Worm (Caenorhabditis elegans) whole organism, L1 larva: Measurements from ENCODE around the gene chst-1.
A peak's percentile ranks its signal among the peaks of the same experiment; 100 is the strongest.

Experiments
- C04F5.9 ChIP-seq: sonication (generic microtip); optimal IDR thresholded peaks from 2 replicates; lab custom pipeline; 2016; ENCODE audit warnings: missing genetic modification characterization, missing compliant biosample characterization
- C16A3.4 ChIP-seq: fragments of 150-350 bp; optimal IDR thresholded peaks from 2 replicates; lab custom pipeline; 2014; ENCODE audit warnings: missing biosample characterization, missing genetic modification characterization
- C34B4.2 ChIP-seq: sonication (generic microtip); optimal IDR thresholded peaks from 2 replicates; lab custom pipeline; 2017; ENCODE audit warnings: mild to moderate bottlenecking, missing genetic modification characterization, missing compliant biosample characterization
- F16B12.6 ChIP-seq: fragments of 150-350 bp; optimal IDR thresholded peaks from 2 replicates; lab custom pipeline; 2014; ENCODE audit warnings: missing biosample characterization, missing genetic modification characterization
- blmp-1 ChIP-seq: fragments of 150-350 bp; optimal IDR thresholded peaks from 2 replicates; lab custom pipeline; 2014; ENCODE audit warnings: missing biosample characterization, missing genetic modification characterization
- ceh-82 ChIP-seq, 3 experiments: fragments of 150-350 bp in 1 of 3; sonication (generic microtip) in 2 of 3; optimal IDR thresholded peaks; 2 replicates each; lab custom pipeline; 2014 to 2017; ENCODE audit warnings: missing biosample characterization in 3 of 3, missing genetic modification characterization in 3 of 3
- ceh-88 ChIP-seq: fragments of 200-800 bp; sonication (Bioruptor generic); IDR thresholded peaks from 2 replicates; pipeline ENCODE4 v1.3.6; 2022; ENCODE audit warnings: missing genetic modification characterization, missing compliant biosample characterization
- ceh-90 ChIP-seq: sonication (generic microtip); optimal IDR thresholded peaks from 2 replicates; lab custom pipeline; 2016; ENCODE audit warnings: missing genetic modification characterization, missing compliant biosample characterization
- ces-1 ChIP-seq: fragments of 150-350 bp; optimal IDR thresholded peaks from 2 replicates; lab custom pipeline; 2014; ENCODE audit warnings: missing biosample characterization, missing genetic modification reagents, missing genetic modification characterization
- dpl-1 ChIP-seq, 3 experiments: fragments of 150-350 bp in 2 of 3; sonication (generic microtip) in 1 of 3; optimal IDR thresholded peaks; 2 replicates each; lab custom pipeline; 2014 to 2017; ENCODE audit warnings: missing biosample characterization in 3 of 3, missing genetic modification characterization in 3 of 3, missing genetic modification reagents in 3 of 3
- efl-1 ChIP-seq, 4 experiments: fragments of 150-350 bp; optimal IDR thresholded peaks in 3 of 4; peaks in 1 of 4; 1 replicate in 1 of 4; 2 replicates in 3 of 4; lab custom pipeline; 2014; ENCODE audit warnings: missing biosample characterization in 2 of 4, missing genetic modification characterization in 2 of 4, missing genetic modification reagents in 2 of 4
- egl-13 ChIP-seq: sonication (generic microtip); optimal IDR thresholded peaks from 2 replicates; lab custom pipeline; 2016; ENCODE audit warnings: missing genotype, missing genetic modification reagents, missing genetic modification characterization, missing compliant biosample characterization
- elt-2 ChIP-seq: sonication (generic microtip); optimal IDR thresholded peaks from 2 replicates; lab custom pipeline; 2016; ENCODE audit warnings: missing genetic modification characterization, mild to moderate bottlenecking, inconsistent platforms, missing compliant biosample characterization, missing genetic modification reagents
- ets-5 ChIP-seq: fragments of 200-800 bp; sonication (Bioruptor generic); IDR thresholded peaks from 2 replicates; pipeline ENCODE4 v1.3.6; 2022; ENCODE audit warnings: missing genetic modification characterization, missing compliant biosample characterization
- fkh-10 ChIP-seq: sonication (generic microtip); optimal IDR thresholded peaks from 2 replicates; lab custom pipeline; 2017; ENCODE audit warnings: missing biosample characterization, missing genetic modification reagents, missing genetic modification characterization
- fkh-8 ChIP-seq: sonication (generic microtip); optimal IDR thresholded peaks from 2 replicates; lab custom pipeline; 2016; ENCODE audit warnings: mild to moderate bottlenecking, missing genetic modification characterization, missing compliant biosample characterization
- hlh-4 ChIP-seq: sonication (generic microtip); optimal IDR thresholded peaks from 2 replicates; lab custom pipeline; 2016; ENCODE audit warnings: mild to moderate bottlenecking, missing genetic modification characterization, missing compliant biosample characterization
- isw-1 ChIP-seq: fragments of 200-800 bp; sonication (Bioruptor generic); IDR thresholded peaks from 2 replicates; pipeline ENCODE4 v1.3.6; 2022; ENCODE audit warnings: missing genetic modification characterization, missing compliant biosample characterization
- jun-1 ChIP-seq: fragments of 150-350 bp; optimal IDR thresholded peaks from 2 replicates; lab custom pipeline; 2014; ENCODE audit warnings: missing biosample characterization, missing genetic modification reagents, missing genetic modification characterization
- lin-14 ChIP-seq: fragments of 200-800 bp; sonication (Bioruptor generic); optimal IDR thresholded peaks from 2 replicates; lab custom pipeline; 2018; ENCODE audit warnings: mild to moderate bottlenecking, missing genetic modification characterization, moderate library complexity, missing compliant biosample characterization
- lin-15B ChIP-seq: fragments of 150-350 bp; sonication (generic microtip); optimal IDR thresholded peaks from 3 replicates; lab custom pipeline; 2014; ENCODE audit warnings: missing biosample characterization, missing genetic modification characterization
- lir-3 ChIP-seq: sonication (generic microtip); optimal IDR thresholded peaks from 2 replicates; lab custom pipeline; 2016; ENCODE audit warnings: mild to moderate bottlenecking, missing genetic modification characterization, moderate library complexity, missing compliant biosample characterization; ENCODE audit not compliant: poor library complexity
- lsy-2 ChIP-seq, 2 experiments: fragments of 150-350 bp; optimal IDR thresholded peaks; 2 replicates each; lab custom pipeline; 2014; ENCODE audit warnings: missing biosample characterization in 2 of 2, missing genetic modification characterization in 2 of 2
- mdl-1 ChIP-seq, 2 experiments: fragments of 150-350 bp; optimal IDR thresholded peaks; 2 replicates each; lab custom pipeline; 2014 to 2017; ENCODE audit warnings: missing biosample characterization in 2 of 2, missing genetic modification characterization in 2 of 2, inconsistent platforms in 1 of 2
- mef-2 ChIP-seq: fragments of 150-350 bp; optimal IDR thresholded peaks from 2 replicates; lab custom pipeline; 2014; ENCODE audit warnings: missing biosample characterization, missing genetic modification characterization
- mep-1 ChIP-seq: fragments of 150-350 bp; optimal IDR thresholded peaks from 2 replicates; lab custom pipeline; 2014; ENCODE audit warnings: missing biosample characterization, missing genetic modification characterization
- nhr-11 ChIP-seq: fragments of 150-350 bp; optimal IDR thresholded peaks from 2 replicates; lab custom pipeline; 2014; ENCODE audit warnings: missing biosample characterization, missing genetic modification characterization
- nhr-12 ChIP-seq: sonication (generic microtip); optimal IDR thresholded peaks from 2 replicates; lab custom pipeline; 2017; ENCODE audit warnings: missing biosample characterization, missing genetic modification characterization
- nhr-19 ChIP-seq: fragments of 200-800 bp; sonication (Bioruptor generic); conservative IDR thresholded peaks from 2 replicates; pipeline ENCODE4 v1.3.6; 2022; ENCODE audit warnings: missing genetic modification characterization, missing compliant biosample characterization
- nhr-20 ChIP-seq: sonication (generic microtip); optimal IDR thresholded peaks from 2 replicates; lab custom pipeline; 2016; ENCODE audit warnings: mild to moderate bottlenecking, missing genetic modification characterization, missing compliant biosample characterization
- nhr-76 ChIP-seq: sonication (generic microtip); optimal IDR thresholded peaks from 2 replicates; lab custom pipeline; 2017; ENCODE audit warnings: missing biosample characterization, missing genetic modification characterization
- pag-3 ChIP-seq: sonication (generic microtip); optimal IDR thresholded peaks from 2 replicates; lab custom pipeline; 2017; ENCODE audit warnings: missing genetic modification characterization, mild to moderate bottlenecking, missing compliant biosample characterization, antibody characterized with exemption, borderline replicate concordance; ENCODE audit not compliant: insufficient read depth
- pqm-1 ChIP-seq: sonication (generic microtip); optimal IDR thresholded peaks from 3 replicates; lab custom pipeline; 2017; ENCODE audit warnings: missing biosample characterization, missing genetic modification characterization
- sox-4 ChIP-seq: sonication (generic microtip); optimal IDR thresholded peaks from 2 replicates; lab custom pipeline; 2016; ENCODE audit warnings: missing genetic modification characterization, missing compliant biosample characterization
- swsn-7 ChIP-seq: sonication (generic microtip); optimal IDR thresholded peaks from 2 replicates; lab custom pipeline; 2016; ENCODE audit warnings: missing genetic modification characterization, missing compliant biosample characterization
- tbx-2 ChIP-seq: sonication (generic microtip); optimal IDR thresholded peaks from 2 replicates; lab custom pipeline; 2016; ENCODE audit warnings: missing genetic modification characterization, missing compliant biosample characterization
- tlp-1 ChIP-seq: fragments of 150-350 bp; optimal IDR thresholded peaks from 2 replicates; lab custom pipeline; 2014; ENCODE audit warnings: missing biosample characterization, missing genetic modification characterization
- unc-30 ChIP-seq: sonication (generic microtip); optimal IDR thresholded peaks from 2 replicates; lab custom pipeline; 2017; ENCODE audit warnings: missing biosample characterization, missing genetic modification characterization
- unc-62 ChIP-seq: fragments of 150-350 bp; optimal IDR thresholded peaks from 2 replicates; lab custom pipeline; 2014; ENCODE audit warnings: missing biosample characterization, missing genetic modification reagents, missing genetic modification characterization
- unc-86 ChIP-seq: sonication (generic microtip); optimal IDR thresholded peaks from 2 replicates; lab custom pipeline; 2016; ENCODE audit warnings: missing genetic modification characterization, missing compliant biosample characterization
- unc-98 ChIP-seq: fragments of 200-800 bp; sonication (Bioruptor generic); IDR thresholded peaks from 2 replicates; pipeline ENCODE4 v1.3.6; 2022; ENCODE audit warnings: missing genetic modification characterization, missing compliant biosample characterization
- xbp-1 ChIP-seq: sonication (generic microtip); optimal IDR thresholded peaks from 2 replicates; lab custom pipeline; 2016; ENCODE audit warnings: missing genetic modification characterization, missing compliant biosample characterization
- zip-4 ChIP-seq: fragments of 200-800 bp; sonication (Bioruptor generic); optimal IDR thresholded peaks from 2 replicates; lab custom pipeline; 2018; ENCODE audit warnings: mild to moderate bottlenecking, missing genetic modification characterization, moderate library complexity, missing compliant biosample characterization

The chst-1 gene

DNA sequence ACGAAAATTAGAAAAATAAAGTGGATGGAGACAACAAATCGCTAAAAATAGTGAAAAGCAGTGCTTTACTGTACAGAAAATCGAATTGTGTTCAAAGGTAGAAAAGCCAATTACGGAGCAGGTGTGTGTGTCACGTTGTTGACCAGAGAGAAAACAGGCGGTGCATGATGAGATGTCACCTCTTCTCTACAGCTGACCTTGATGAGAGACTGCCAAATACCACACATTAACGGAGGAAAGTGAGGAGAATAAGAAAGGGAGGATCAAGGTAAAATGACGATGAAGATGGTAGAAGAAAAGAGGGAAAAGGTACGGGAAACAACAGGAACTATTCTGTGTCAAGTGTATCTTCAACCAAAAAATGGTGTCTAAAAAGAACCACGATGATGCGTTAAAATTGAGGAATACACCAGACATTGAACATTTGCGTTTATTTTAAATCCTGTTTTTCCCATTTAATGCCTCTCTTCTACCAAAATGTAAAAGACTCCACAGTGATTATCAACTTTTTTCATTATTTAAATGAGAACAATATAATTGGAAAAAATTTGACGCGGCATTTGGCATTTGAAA lies 7.5 kb downstream of the chst-1 start (continued):
- TF ChIP-seq lir-3 (tag; lab: Kevin White, UChicago) = no peak
- TF ChIP-seq mef-2 (tag; lab: Kevin White, UChicago) = no peak
- no peak for TF ChIP-seq unc-86 (tag; lab: Kevin White, UChicago)
- TF ChIP-seq lin-15B (tag; lab: Kevin White, UChicago) = no peak
- no peak for TF ChIP-seq elt-2 (tag; lab: Kevin White, UChicago)
- TF ChIP-seq nhr-12 (tag; lab: Kevin White, UChicago) = no peak
- TF ChIP-seq mep-1 (tag; lab: Kevin White, UChicago) = peak; percentile 53
- TF ChIP-seq blmp-1 (tag; lab: Kevin White, UChicago) = peak; percentile 93
- no peak for TF ChIP-seq ceh-88 (GFP tag; lab: Robert Waterston, UW)
- TF ChIP-seq, all 84 proteins: peak for 11

- TF ChIP-seq blmp-1 (tag; lab: Kevin White, UChicago) (peak; percentile 58), sox-4 (tag; lab: Kevin White, UChicago) (no peak)
These were observed 12.9 kb downstream of the chst-1 start for ce11 chrII:8093914-8094313.

DNA sequence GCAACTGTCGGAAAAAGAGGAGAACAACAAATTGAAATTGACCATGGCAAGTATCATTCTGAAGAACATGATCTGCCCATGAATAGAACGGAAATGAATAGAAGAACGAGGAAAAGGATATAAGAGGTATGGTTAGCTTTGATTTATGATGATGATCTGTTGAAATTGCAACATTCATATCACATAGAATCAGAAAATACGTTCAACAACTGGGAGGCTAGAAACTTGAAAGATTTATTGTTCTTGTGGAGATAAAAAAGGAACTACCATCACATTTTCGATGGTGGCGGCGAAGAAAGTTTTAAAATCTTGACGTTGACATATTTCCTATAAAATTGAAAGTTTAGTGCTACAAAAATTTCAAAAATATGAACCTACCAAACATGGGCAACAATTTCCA lies 13.5 kb downstream of the chst-1 start:
- TF ChIP-seq tlp-1 = no peak
- TF ChIP-seq elt-2 (tag; lab: Kevin White, UChicago) = no peak
- no peak for TF ChIP-seq F16B12.6 (tag; lab: Kevin White, UChicago)
- no peak for TF ChIP-seq ceh-82 (tag; optimal IDR thresholded peaks at IDR 0.05; lab: Kevin White, UChicago)
- no peak for TF ChIP-seq unc-30 (tag; lab: Kevin White, UChicago)
- no peak for TF ChIP-seq dpl-1 (GFP tag; optimal IDR thresholded peaks at IDR 0.05; lab: Kevin White, UChicago)
- TF ChIP-seq nhr-19 (GFP tag; lab: Robert Waterston, UW) = no peak
- TF ChIP-seq lsy-2 (tag; optimal IDR thresholded peaks at IDR 0.05; lab: Kevin White, UChicago) = no peak
- no peak for TF ChIP-seq ces-1 (GFP tag; lab: Kevin White, UChicago)

DNA sequence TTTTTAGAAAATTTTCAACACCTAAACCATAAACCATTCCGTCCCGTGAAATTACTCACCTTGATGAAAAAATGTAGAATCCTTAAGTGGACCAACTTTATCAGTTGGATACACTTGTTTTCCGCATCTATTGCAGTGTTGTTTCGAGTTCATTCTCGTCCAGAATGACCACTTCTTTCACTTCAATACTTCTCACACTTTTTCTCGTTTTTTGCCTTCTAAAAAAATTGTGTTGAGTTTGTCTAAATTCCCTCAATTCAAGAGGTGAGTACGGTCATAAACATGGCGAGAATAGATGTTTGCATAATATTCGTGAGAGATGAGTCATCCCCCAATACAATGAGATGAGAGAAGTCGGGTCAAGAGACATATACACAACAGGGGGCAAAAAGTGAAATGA lies 14.2 kb downstream of the chst-1 start, which contains the start of gene ltd-1:
TSS of gene ltd-1 (minus strand) at position 218 of the 400 bp plus-strand sequence.
- no peak for TF ChIP-seq efl-1 (optimal IDR thresholded peaks at IDR 0.05; lab: Kevin White, UChicago)
- peak in 1 of 2 experiments; percentile 60 for TF ChIP-seq efl-1 (GFP tag; optimal IDR thresholded peaks at IDR 0.05 in 1 of 2; lab: Kevin White, UChicago)
- peak; percentile 21 for TF ChIP-seq blmp-1 (tag; lab: Kevin White, UChicago)
- no peak for TF ChIP-seq ceh-88 (GFP tag; lab: Robert Waterston, UW)
- no peak for TF ChIP-seq C04F5.9 (tag; lab: Kevin White, UChicago)

DNA sequence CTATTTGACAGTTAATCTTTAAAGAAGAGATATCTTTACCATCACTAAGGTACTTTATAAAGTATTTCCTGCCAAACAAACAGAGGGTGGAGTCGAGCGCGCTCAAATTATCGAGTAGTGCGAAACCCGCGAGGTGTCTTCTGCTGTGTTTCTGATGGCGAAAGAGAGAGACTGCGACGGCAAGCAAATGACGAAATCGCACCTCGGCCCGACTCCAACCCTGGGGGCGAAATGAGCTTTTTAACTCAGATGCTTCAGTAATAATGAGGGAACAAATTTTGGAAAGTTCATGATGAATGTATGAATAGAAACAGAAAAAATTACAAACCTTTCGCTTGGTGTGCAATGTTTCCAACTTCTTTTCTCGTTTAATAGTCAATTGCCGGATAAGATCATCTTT lies 15.2 kb downstream of the chst-1 start:
- no peak for TF ChIP-seq hlh-4 (tag; lab: Kevin White, UChicago)
- TF ChIP-seq mep-1 (tag; lab: Kevin White, UChicago) = no peak
- no peak for TF ChIP-seq C34B4.2 (tag; lab: Kevin White, UChicago)
- no peak for TF ChIP-seq pag-3 (tag; lab: Kevin White, UChicago)
- no peak for TF ChIP-seq mdl-1 (tag; optimal IDR thresholded peaks at IDR 0.05; lab: Kevin White, UChicago)
- TF ChIP-seq isw-1 (GFP tag; lab: Robert Waterston, UW) = peak; percentile 11; the same call in 1 of the 2 replicates
- TF ChIP-seq pqm-1 = no peak
- peak; percentile 78 for TF ChIP-seq swsn-7
- no peak for TF ChIP-seq nhr-76
- TF ChIP-seq lin-14 (GFP tag; lab: Kevin White, UChicago) = peak; percentile 82
- TF ChIP-seq lsy-2 (tag; optimal IDR thresholded peaks at IDR 0.05; lab: Kevin White, UChicago) = peak; percentile 59 to 67
- TF ChIP-seq C04F5.9 (tag; lab: Kevin White, UChicago) = no peak
- peak; percentile 18 for TF ChIP-seq C16A3.4 (tag; lab: Kevin White, UChicago)
- TF ChIP-seq fkh-10 = no peak
- peak; percentile 42 for TF ChIP-seq fkh-8 (tag; lab: Kevin White, UChicago)
- TF ChIP-seq unc-30 (tag; lab: Kevin White, UChicago) = no peak
- TF ChIP-seq tbx-2 = peak; percentile 51
- TF ChIP-seq nhr-19 (GFP tag; lab: Robert Waterston, UW) = peak; percentile 85
- no peak for TF ChIP-seq unc-62
- no peak for TF ChIP-seq nhr-11 (tag; lab: Kevin White, UChicago)
- TF ChIP-seq unc-98 (GFP tag; lab: Robert Waterston, UW) = no peak
- TF ChIP-seq xbp-1 (tag; lab: Kevin White, UChicago) = peak; percentile 63
- TF ChIP-seq ceh-90 = no peak
- no peak for TF ChIP-seq jun-1 (tag; lab: Kevin White, UChicago)
- no peak for TF ChIP-seq ets-5 (GFP tag; lab: Robert Waterston, UW)
- TF ChIP-seq egl-13 = no peak
- peak; percentile 57 for TF ChIP-seq zip-4 (GFP tag; lab: Kevin White, UChicago)
- TF ChIP-seq nhr-20 (tag; lab: Kevin White, UChicago) = peak; percentile 79
